Fruit fly (Drosophila melanogaster): ENCODE data around the gene Obp18a.
A peak's percentile ranks its signal among the peaks of the same experiment; 100 is the strongest.

Gene Obp18a

DNA sequence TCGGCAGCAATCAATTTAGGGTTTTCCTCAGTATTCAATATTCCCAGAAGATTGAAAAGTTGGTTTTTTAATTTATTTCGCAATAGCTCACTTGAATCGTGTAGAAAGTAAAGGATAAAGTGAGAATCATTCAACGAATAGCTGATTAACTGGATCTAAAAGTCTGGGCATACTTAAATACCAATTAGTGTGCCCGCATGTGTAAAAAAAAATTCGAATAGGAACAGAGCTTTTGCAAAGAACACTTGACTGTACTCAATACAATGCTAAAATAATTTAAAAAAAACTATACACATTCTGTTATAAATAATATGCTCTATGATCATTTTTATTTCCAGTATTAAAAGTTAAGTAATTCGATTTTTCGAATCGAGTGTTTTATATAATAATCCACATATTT lies 11.4 kb downstream of the Obp18a start, which contains the start of gene CG15882 (continued):
- no peak for TF ChIP-seq Vsx1 (GFP tag; optimal IDR thresholded peaks at IDR 0.05)

DNA sequence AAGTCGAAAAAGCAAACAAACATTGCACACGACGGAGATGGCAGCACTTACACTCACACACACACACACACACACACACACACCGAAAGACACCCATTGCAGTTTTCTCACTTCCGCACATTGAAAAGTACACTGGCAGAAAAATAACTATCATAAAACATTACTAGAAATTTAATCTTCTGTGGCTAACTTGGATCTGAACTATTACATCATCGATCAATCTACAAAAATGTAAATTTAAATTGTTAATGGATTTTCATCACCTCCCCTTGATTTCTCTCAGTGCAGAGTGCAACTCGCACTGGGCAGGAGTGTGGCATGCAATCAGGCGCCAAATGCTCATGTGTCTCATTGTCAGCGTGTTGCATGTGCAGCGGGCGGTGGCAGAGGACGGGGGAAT lies 15.3 kb downstream of the Obp18a start:
- peak; percentile 42 for TF ChIP-seq CG15696 (tag; optimal IDR thresholded peaks at IDR 0.05)
- peak; percentile 10 for TF ChIP-seq gem (tag; optimal IDR thresholded peaks at IDR 0.05)
- TF ChIP-seq CG18599 (GFP tag; optimal IDR thresholded peaks at IDR 0.05) = no peak
- TF ChIP-seq zen (tag; optimal IDR thresholded peaks at IDR 0.05) = peak; percentile 50
- TF ChIP-seq prd (optimal IDR thresholded peaks at IDR 0.05) = no peak
- TF ChIP-seq prd (GFP tag; IDR thresholded peaks at IDR 0.05) = 0 out of 3 replicates have a peak, but pooled peaks have one; percentile 47
- peak; percentile 3 for TF ChIP-seq phol (tag; optimal IDR thresholded peaks at IDR 0.05)
- peak; percentile 46 for TF ChIP-seq Drgx (GFP tag; IDR thresholded peaks at IDR 0.05)
- peak; percentile 59 for TF ChIP-seq sens (GFP tag)
- peak; percentile 37 for TF ChIP-seq CG1603 (tag; optimal IDR thresholded peaks at IDR 0.05)
- TF ChIP-seq dmrt11E (tag; optimal IDR thresholded peaks at IDR 0.05) = peak; percentile 0
- no peak for TF ChIP-seq ac (GFP tag; optimal IDR thresholded peaks at IDR 0.05)
- peak; percentile 32 for TF ChIP-seq Ets65A (GFP tag)
- TF ChIP-seq Xrp1 (GFP tag; IDR thresholded peaks at IDR 0.05) = no peak
- no peak for TF ChIP-seq tio (GFP tag; optimal IDR thresholded peaks at IDR 0.05)

DNA sequence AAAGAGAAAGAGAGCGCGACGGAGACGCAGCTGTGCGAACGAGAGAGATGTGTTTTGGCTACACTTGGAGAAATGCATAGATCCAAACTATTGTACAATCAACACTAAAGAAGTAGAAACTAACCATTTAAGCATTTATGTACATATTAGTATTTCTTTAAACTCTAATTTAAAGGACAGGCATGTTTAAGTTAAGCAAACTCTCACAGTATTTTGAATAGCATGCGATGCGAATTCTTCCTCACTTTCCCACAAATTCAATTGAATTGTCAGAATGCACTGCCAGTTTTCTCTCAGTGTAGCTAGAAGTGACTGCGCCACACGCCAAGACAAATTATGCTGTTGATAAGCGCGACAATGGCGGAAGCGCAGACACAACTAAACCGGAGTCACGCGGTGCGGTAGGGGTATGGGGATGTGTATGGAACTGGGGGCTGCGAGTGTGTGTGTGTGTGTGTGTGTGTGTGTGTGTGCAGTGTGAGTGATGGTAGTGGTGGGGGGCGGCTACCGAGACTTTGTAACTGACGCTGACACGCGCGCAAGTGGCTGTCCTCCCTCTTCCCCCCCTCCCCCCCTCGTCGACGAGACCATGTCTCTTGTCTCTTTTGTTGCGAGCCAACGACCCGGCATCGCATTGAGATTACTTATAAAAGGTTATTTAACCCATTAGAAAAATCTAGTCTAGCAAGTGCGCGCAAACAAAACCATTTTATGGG lies 28.7 kb downstream of the Obp18a start:
- TF ChIP-seq chn (GFP tag; optimal IDR thresholded peaks at IDR 0.05) (peak; percentile 18), org-1 (GFP tag; optimal IDR thresholded peaks at IDR 0.05) (no peak), Neu2 (GFP tag; optimal IDR thresholded peaks at IDR 0.05; ENCODE audit: borderline replicate concordance) (no peak), NfI (GFP tag; optimal IDR thresholded peaks at IDR 0.05) (peak; percentile 29), CG30431 (GFP tag; optimal IDR thresholded peaks at IDR 0.05) (no peak), slbo (GFP tag; IDR thresholded peaks at IDR 0.05) (0 out of 2 replicates have a peak, but pooled peaks have one; percentile 27), her (GFP tag; optimal IDR thresholded peaks at IDR 0.05) (no peak), danr (GFP tag; IDR thresholded peaks at IDR 0.05) (no peak), Jarid2 (GFP tag; optimal IDR thresholded peaks at IDR 0.05) (peak; percentile 14), hb (GFP tag; IDR thresholded peaks at IDR 0.05; ENCODE audit: partially characterized antibody) (no peak), Xbp1 (GFP tag; optimal IDR thresholded peaks at IDR 0.05) (peak; percentile 37), Abd-B (GFP tag; optimal IDR thresholded peaks at IDR 0.05) (peak; percentile 56), CG6854 (GFP tag; optimal IDR thresholded peaks at IDR 0.05) (peak; percentile 22), pnt (GFP tag; optimal IDR thresholded peaks at IDR 0.05) (no peak), CG11560 (tag; IDR thresholded peaks at IDR 0.05) (no peak), CG12659 (GFP tag; optimal IDR thresholded peaks at IDR 0.05) (peak; percentile 29), ac (GFP tag; optimal IDR thresholded peaks at IDR 0.05) (no peak), HHEX (GFP tag; optimal IDR thresholded peaks at IDR 0.05) (peak; percentile 49), cato (GFP tag; optimal IDR thresholded peaks at IDR 0.05; ENCODE audit: borderline replicate concordance) (no peak), crc (GFP tag; optimal IDR thresholded peaks at IDR 0.05) (no peak), CG8359 (GFP tag; optimal IDR thresholded peaks at IDR 0.05; ENCODE audit: borderline replicate concordance) (peak; percentile 7), CG5245 (GFP tag; optimal IDR thresholded peaks at IDR 0.05) (no peak), D19A (tag; optimal IDR thresholded peaks at IDR 0.05) (peak; percentile 9), CG3838 (GFP tag; optimal IDR thresholded peaks at IDR 0.05) (no peak), cg (GFP tag; optimal IDR thresholded peaks at IDR 0.05) (peak; percentile 11), ATbp (GFP tag; optimal IDR thresholded peaks at IDR 0.05) (peak; percentile 24), CG2116 (GFP tag; optimal IDR thresholded peaks at IDR 0.05) (no peak), CG1602 (GFP tag; optimal IDR thresholded peaks at IDR 0.05) (peak; percentile 15), bsh (GFP tag; optimal IDR thresholded peaks at IDR 0.05) (peak in 1 of 2 experiments; percentile 36), lmd (GFP tag; IDR thresholded peaks at IDR 0.05) (peak; percentile 48), psq (GFP tag; optimal IDR thresholded peaks at IDR 0.05) (no peak), vnd (GFP tag; IDR thresholded peaks at IDR 0.05; ENCODE audit: partially characterized antibody) (no peak)
